Worm (Caenorhabditis elegans): ENCODE results near the gene mop-25.1.

DNA sequence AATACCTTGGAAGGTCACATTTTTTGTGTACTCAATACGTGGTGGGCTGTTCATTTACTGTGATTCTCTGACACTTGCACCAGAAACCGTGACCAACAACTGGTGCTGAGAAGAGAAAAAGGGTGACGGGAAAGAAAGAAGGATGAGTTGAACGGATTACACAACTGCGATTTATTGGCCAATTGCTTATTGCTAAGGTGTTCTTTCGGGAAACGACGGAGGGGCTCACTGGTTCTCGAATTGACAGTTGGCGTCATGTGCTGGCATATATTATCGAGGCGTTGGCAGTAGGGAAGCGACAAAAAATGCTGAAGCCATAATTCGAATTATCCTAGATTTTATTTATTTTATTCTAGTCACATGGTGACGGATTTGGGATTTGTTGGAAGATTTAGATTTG is 37.9 kb upstream of the mop-25.1 start:
- TF ChIP-seq ref-1 (GFP tag; conservative IDR thresholded peaks at IDR 0.05), result no peak
- TF ChIP-seq ztf-29 (GFP tag; IDR thresholded peaks at IDR 0.05), result no peak
- TF ChIP-seq med-1 (GFP tag; optimal IDR thresholded peaks at IDR 0.05; ENCODE audit: insufficient read depth), result no peak
- no peak for TF ChIP-seq klf-2 (GFP tag; conservative IDR thresholded peaks at IDR 0.05)
- no peak for TF ChIP-seq flt-1 (GFP tag; IDR thresholded peaks at IDR 0.05)
- TF ChIP-seq cog-1 (tag; optimal IDR thresholded peaks at IDR 0.05), result no peak
- TF ChIP-seq T22C8.4 (GFP tag; IDR thresholded peaks at IDR 0.05), result no peak
